Worm (Caenorhabditis elegans): ENCODE results near the gene ZC449.4.

Gene ZC449.4

ce11 chrX:5033868-5034267 is at the start of gene ZC449.4:
Gene ZC449.4, minus strand, starts transcription at chrX:5033968.
- no peak for TF ChIP-seq C06A6.2 (GFP tag; conservative IDR thresholded peaks at IDR 0.05)
- TF ChIP-seq F57A8.1 (GFP tag; optimal IDR thresholded peaks at IDR 0.05) = no peak
- TF ChIP-seq egl-44 (GFP tag; IDR thresholded peaks at IDR 0.05) = no peak
- TF ChIP-seq T07F8.4 (tag; optimal IDR thresholded peaks at IDR 0.05) = no peak
- TF ChIP-seq D2030.7 (GFP tag; IDR thresholded peaks at IDR 0.05) = no peak
- no peak for TF ChIP-seq sptf-2 (GFP tag; optimal IDR thresholded peaks at IDR 0.05)
- TF ChIP-seq nhr-80 (tag; optimal IDR thresholded peaks at IDR 0.05) = no peak

ce11 chrX:5079297-5079696 is 45.5 kb upstream of the ZC449.4 start:
- TF ChIP-seq ceh-79 (tag; optimal IDR thresholded peaks at IDR 0.05) (no peak), gei-17 (GFP tag; optimal IDR thresholded peaks at IDR 0.05) (no peak), nhr-27 (tag; optimal IDR thresholded peaks at IDR 0.05) (no peak), D2030.7 (GFP tag; IDR thresholded peaks at IDR 0.05) (no peak), zim-3 (tag; optimal IDR thresholded peaks at IDR 0.05) (no peak), K11D2.4 (GFP tag; IDR thresholded peaks at IDR 0.05) (0 out of 2 replicates have a peak, but pooled peaks have one; percentile 25), nfya-2 (GFP tag; IDR thresholded peaks at IDR 0.05) (no peak), ceh-58 (GFP tag; IDR thresholded peaks at IDR 0.05) (no peak), attf-3 (GFP tag; conservative IDR thresholded peaks at IDR 0.05) (no peak), ztf-6 (GFP tag; IDR thresholded peaks at IDR 0.05) (no peak), sea-2 (GFP tag; IDR thresholded peaks at IDR 0.05) (no peak), Y79H2A.3 (GFP tag; conservative IDR thresholded peaks at IDR 0.05) (no peak), lin-40 (tag; optimal IDR thresholded peaks at IDR 0.05) (peak; percentile 8)

- TF ChIP-seq hrde-1 (tag; optimal IDR thresholded peaks at IDR 0.05; ENCODE audit: borderline replicate concordance) (no peak), ceh-40 (GFP tag; IDR thresholded peaks at IDR 0.05) (no peak), Y67H2A.10 (GFP tag; conservative IDR thresholded peaks at IDR 0.05) (no peak), dox-1 (GFP tag; IDR thresholded peaks at IDR 0.05) (peak; percentile 81), chd-7 (tag; optimal IDR thresholded peaks at IDR 0.05) (peak; percentile 19), F39B2.1 (GFP tag; IDR thresholded peaks at IDR 0.05) (no peak), ets-4 (GFP tag; optimal IDR thresholded peaks at IDR 0.05) (peak; percentile 10), akir-1 (GFP tag; optimal IDR thresholded peaks at IDR 0.05) (no peak), Y56A3A.18 (GFP tag; IDR thresholded peaks at IDR 0.05) (no peak), hmg-20 (GFP tag; IDR thresholded peaks at IDR 0.05) (no peak), egl-18 (GFP tag; IDR thresholded peaks at IDR 0.05) (no peak), egl-44 (GFP tag; IDR thresholded peaks at IDR 0.05) (no peak), ceh-100 (GFP tag; IDR thresholded peaks at IDR 0.05) (no peak), madf-6 (GFP tag; IDR thresholded peaks at IDR 0.05) (no peak), pha-4 (tag; optimal IDR thresholded peaks at IDR 0.05) (no peak), snpc-1.1 (tag; optimal IDR thresholded peaks at IDR 0.05; ENCODE audit: insufficient read depth) (no peak), ceh-91 (GFP tag; IDR thresholded peaks at IDR 0.05) (no peak), D2030.7 (GFP tag; IDR thresholded peaks at IDR 0.05) (no peak), T26A5.8 (tag; optimal IDR thresholded peaks at IDR 0.05) (no peak), ekl-4 (GFP tag; IDR thresholded peaks at IDR 0.05) (no peak), ceh-58 (GFP tag; IDR thresholded peaks at IDR 0.05) (no peak), B0019.2 (GFP tag; conservative IDR thresholded peaks at IDR 0.05) (no peak), snpc-4 (GFP tag; optimal IDR thresholded peaks at IDR 0.05) (no peak), snpc-4 (tag; optimal IDR thresholded peaks at IDR 0.05) (peak in 1 of 4 experiments; percentile 13), nhr-80 (tag; optimal IDR thresholded peaks at IDR 0.05) (peak; percentile 94), lsy-27 (tag; optimal IDR thresholded peaks at IDR 0.05; ENCODE audit: borderline replicate concordance, insufficient read depth) (no peak), zfh-2 (GFP tag; conservative IDR thresholded peaks at IDR 0.05) (peak; percentile 97), T07F8.4 (tag; optimal IDR thresholded peaks at IDR 0.05) (no peak), ztf-22 (GFP tag; optimal IDR thresholded peaks at IDR 0.05) (no peak), ztf-28 (GFP tag; IDR thresholded peaks at IDR 0.05) (no peak), B0336.3 (GFP tag; IDR thresholded peaks at IDR 0.05) (peak; percentile 27; the same call in 1 of the 2 replicates), sea-2 (GFP tag; IDR thresholded peaks at IDR 0.05) (no peak)
Measured at ce11 chrX:5077696-5078343, 44.1 kb upstream of the ZC449.4 start, which contains the start of gene cal-5. Gene cal-5, minus strand, starts transcription at chrX:5077961.
